Worm (Caenorhabditis elegans) whole organism, L4 larva: ENCODE data around the gene T03G6.7.

Source experiments
- D1046.2 ChIP-seq: fragments of 200-800 bp; sonication (Bioruptor generic); IDR thresholded peaks from 2 replicates; pipeline ENCODE4 v1.3.6; 2022; ENCODE audit warnings: missing genetic modification characterization, missing compliant biosample characterization
- T20F7.1 ChIP-seq: fragments of 200-800 bp; sonication (Bioruptor generic); optimal IDR thresholded peaks from 2 replicates; lab custom pipeline; 2018; ENCODE audit warnings: mild to moderate bottlenecking, missing genetic modification characterization, missing compliant biosample characterization
- arid-1 ChIP-seq: fragments of 200-800 bp; sonication (Bioruptor generic); conservative IDR thresholded peaks from 2 replicates; pipeline ENCODE4 v1.3.6; 2022; ENCODE audit warnings: missing genetic modification reagents, missing genetic modification characterization, missing compliant biosample characterization
- attf-4 ChIP-seq: sonication (generic microtip); optimal IDR thresholded peaks from 3 replicates; lab custom pipeline; 2017; ENCODE audit warnings: missing biosample characterization, missing genetic modification characterization
- ceh-44 ChIP-seq: fragments of 200-800 bp; sonication (Bioruptor generic); IDR thresholded peaks from 2 replicates; pipeline ENCODE4 v1.3.6; 2022; ENCODE audit warnings: missing genetic modification reagents, missing genetic modification characterization, missing compliant biosample characterization
- ces-1 ChIP-seq: fragments of 150-350 bp; sonication (generic microtip); optimal IDR thresholded peaks from 4 replicates; lab custom pipeline; 2014; ENCODE audit warnings: missing biosample characterization, missing genetic modification reagents, missing genetic modification characterization
- cey-2 ChIP-seq: sonication (generic microtip); optimal IDR thresholded peaks from 3 replicates; lab custom pipeline; 2017; ENCODE audit warnings: missing genetic modification characterization, mild to moderate bottlenecking, missing compliant biosample characterization, antibody characterized with exemption, borderline replicate concordance; ENCODE audit not compliant: insufficient read depth
- daf-16 ChIP-seq, 3 experiments: sonication (generic microtip); optimal IDR thresholded peaks; 2 replicates each; lab custom pipeline; 2016 to 2017; ENCODE audit warnings: missing genetic modification characterization in 3 of 3, missing genetic modification reagents in 3 of 3, mild to moderate bottlenecking in 2 of 3, missing compliant biosample characterization in 2 of 3, missing biosample characterization in 1 of 3, moderate library complexity in 1 of 3
- dmd-6 ChIP-seq: fragments of 200-800 bp; sonication (Bioruptor generic); IDR thresholded peaks from 2 replicates; pipeline ENCODE4 v1.3.6; 2022; ENCODE audit warnings: missing genetic modification reagents, missing genetic modification characterization, missing compliant biosample characterization
- dve-1 ChIP-seq: sonication (generic microtip); optimal IDR thresholded peaks from 2 replicates; lab custom pipeline; 2017; ENCODE audit warnings: antibody characterized with exemption, mild to moderate bottlenecking, missing genetic modification characterization, missing compliant biosample characterization; ENCODE audit not compliant: insufficient read depth
- egl-27 ChIP-seq: sonication (generic microtip); optimal IDR thresholded peaks from 3 replicates; lab custom pipeline; 2017; ENCODE audit warnings: missing biosample characterization, missing genetic modification reagents, missing genetic modification characterization
- egl-43 ChIP-seq: fragments of 200-800 bp; sonication (Bioruptor generic); IDR thresholded peaks from 2 replicates; pipeline ENCODE4 v1.3.6; 2022; ENCODE audit warnings: missing genetic modification reagents, missing genetic modification characterization, missing compliant biosample characterization
- fos-1 ChIP-seq: fragments of 150-350 bp; optimal IDR thresholded peaks from 2 replicates; lab custom pipeline; 2014; ENCODE audit warnings: missing biosample characterization, missing genetic modification characterization
- gei-8 ChIP-seq: fragments of 200-800 bp; sonication (Bioruptor generic); optimal IDR thresholded peaks from 2 replicates; lab custom pipeline; 2018; ENCODE audit warnings: mild to moderate bottlenecking, missing genetic modification characterization, missing compliant biosample characterization
- hif-1 ChIP-seq, 2 experiments: sonication (generic microtip); optimal IDR thresholded peaks; 2 replicates each; lab custom pipeline; 2016 to 2017; ENCODE audit warnings: missing compliant biosample characterization in 2 of 2, missing genetic modification characterization in 2 of 2, missing genetic modification reagents in 2 of 2, missing genotype in 2 of 2, mild to moderate bottlenecking in 1 of 2
- hlh-11 ChIP-seq: fragments of 200-800 bp; sonication (Bioruptor generic); optimal IDR thresholded peaks from 2 replicates; lab custom pipeline; 2018; ENCODE audit warnings: mild to moderate bottlenecking, missing genetic modification characterization, missing compliant biosample characterization
- hmg-1.1 ChIP-seq: fragments of 200-800 bp; sonication (Bioruptor generic); IDR thresholded peaks from 2 replicates; pipeline ENCODE4 v1.3.6; 2022; ENCODE audit warnings: missing genetic modification reagents, missing genetic modification characterization, missing compliant biosample characterization
- lin-39 ChIP-seq: fragments of 150-350 bp; optimal IDR thresholded peaks from 2 replicates; lab custom pipeline; 2014; ENCODE audit warnings: missing biosample characterization, missing genetic modification reagents, missing genetic modification characterization
- lsy-2 ChIP-seq, 2 experiments: fragments of 150-350 bp in 1 of 2; sonication (generic microtip) in 1 of 2; optimal IDR thresholded peaks; 2 replicates each; lab custom pipeline; 2014 to 2017; ENCODE audit warnings: missing biosample characterization in 2 of 2, missing genetic modification characterization in 2 of 2
- mdl-1 ChIP-seq, 2 experiments: fragments of 150-350 bp in 1 of 2; sonication (generic microtip) in 1 of 2; optimal IDR thresholded peaks; 2 replicates each; lab custom pipeline; 2014 to 2017; ENCODE audit warnings: missing biosample characterization in 2 of 2, missing genetic modification characterization in 2 of 2
- mep-1 ChIP-seq: fragments of 150-350 bp; sonication (generic microtip); optimal IDR thresholded peaks from 3 replicates; lab custom pipeline; 2014; ENCODE audit warnings: missing biosample characterization, missing genetic modification characterization
- mes-2 ChIP-seq: sonication (generic microtip); optimal IDR thresholded peaks from 2 replicates; lab custom pipeline; 2016; ENCODE audit warnings: missing genotype, mild to moderate bottlenecking, missing genetic modification characterization, missing compliant biosample characterization; ENCODE audit not compliant: poor library complexity, severe bottlenecking
- mxl-3 ChIP-seq: fragments of 200-800 bp; sonication (Bioruptor generic); optimal IDR thresholded peaks from 2 replicates; lab custom pipeline; 2018; ENCODE audit warnings: mild to moderate bottlenecking, missing genetic modification characterization, missing compliant biosample characterization
- nhr-10 ChIP-seq: fragments of 150-350 bp; optimal IDR thresholded peaks from 2 replicates; lab custom pipeline; 2014; ENCODE audit warnings: missing biosample characterization, missing genetic modification characterization
- nhr-102 ChIP-seq: sonication (generic microtip); optimal IDR thresholded peaks from 2 replicates; lab custom pipeline; 2016; ENCODE audit warnings: mild to moderate bottlenecking, missing genetic modification characterization, moderate library complexity, missing compliant biosample characterization
- nhr-111 ChIP-seq: fragments of 200-800 bp; sonication (Bioruptor generic); optimal IDR thresholded peaks from 2 replicates; lab custom pipeline; 2018; ENCODE audit warnings: mild to moderate bottlenecking, missing genetic modification characterization, missing compliant biosample characterization
- nhr-25 ChIP-seq: sonication (generic microtip); optimal IDR thresholded peaks from 2 replicates; lab custom pipeline; 2017; ENCODE audit warnings: missing genetic modification characterization, mild to moderate bottlenecking, missing compliant biosample characterization, antibody characterized with exemption, moderate library complexity, borderline replicate concordance; ENCODE audit not compliant: insufficient read depth
- nhr-28 ChIP-seq: fragments of 150-350 bp; optimal IDR thresholded peaks from 2 replicates; lab custom pipeline; 2014; ENCODE audit warnings: missing biosample characterization, missing genetic modification characterization
- nhr-41 ChIP-seq: fragments of 200-800 bp; sonication (Bioruptor generic); IDR thresholded peaks from 2 replicates; pipeline ENCODE4 v1.3.6; 2022; ENCODE audit warnings: missing genetic modification reagents, missing genetic modification characterization, missing compliant biosample characterization
- nhr-48 ChIP-seq: sonication (generic microtip); optimal IDR thresholded peaks from 2 replicates; lab custom pipeline; 2016; ENCODE audit warnings: mild to moderate bottlenecking, missing genetic modification characterization, missing compliant biosample characterization
- pha-4 ChIP-seq, 2 experiments: fragments of 150-350 bp in 1 of 2; fragments of 200-800 bp in 1 of 2; sonication (Bioruptor generic) in 1 of 2; IDR thresholded peaks in 1 of 2; optimal IDR thresholded peaks in 1 of 2; 2 replicates each; pipeline versions ENCODE4 v1.3.6 to Lab custom; 2014 to 2022; ENCODE audit warnings: missing genetic modification characterization in 2 of 2, missing genetic modification reagents in 2 of 2, missing biosample characterization in 1 of 2, missing compliant biosample characterization in 1 of 2
- php-3 ChIP-seq: fragments of 200-800 bp; sonication (Bioruptor generic); IDR thresholded peaks from 2 replicates; pipeline ENCODE4 v1.3.6; 2022; ENCODE audit warnings: missing genetic modification reagents, missing genetic modification characterization, missing compliant biosample characterization
- saeg-2 ChIP-seq: fragments of 200-800 bp; sonication (Bioruptor generic); IDR thresholded peaks from 2 replicates; pipeline ENCODE4 v1.3.6; 2022; ENCODE audit warnings: missing genetic modification reagents, missing genetic modification characterization, missing compliant biosample characterization
- sdz-12 ChIP-seq: fragments of 200-800 bp; sonication (Bioruptor generic); optimal IDR thresholded peaks from 2 replicates; lab custom pipeline; 2018; ENCODE audit warnings: mild to moderate bottlenecking, missing genetic modification characterization, missing compliant biosample characterization
- snpc-1.2 ChIP-seq: fragments of 200-800 bp; sonication (Bioruptor generic); IDR thresholded peaks from 2 replicates; pipeline ENCODE4 v1.3.6; 2022; ENCODE audit warnings: missing genetic modification reagents, missing genetic modification characterization, missing compliant biosample characterization
- spr-1 ChIP-seq: sonication (generic microtip); optimal IDR thresholded peaks from 2 replicates; lab custom pipeline; 2016; ENCODE audit warnings: mild to moderate bottlenecking, missing genetic modification characterization, missing compliant biosample characterization
- spr-3 ChIP-seq: fragments of 200-800 bp; sonication (Bioruptor generic); optimal IDR thresholded peaks from 2 replicates; lab custom pipeline; 2018; ENCODE audit warnings: mild to moderate bottlenecking, missing genetic modification characterization, missing compliant biosample characterization
- tag-97 ChIP-seq: fragments of 200-800 bp; sonication (Bioruptor generic); IDR thresholded peaks from 2 replicates; pipeline ENCODE4 v1.3.6; 2022; ENCODE audit warnings: missing genetic modification characterization, missing compliant biosample characterization
- unc-39 ChIP-seq: sonication (generic microtip); optimal IDR thresholded peaks from 2 replicates; lab custom pipeline; 2017; ENCODE audit warnings: missing biosample characterization, missing genetic modification characterization
- unc-62 ChIP-seq, 3 experiments: fragments of 150-350 bp in 1 of 3; sonication (generic microtip); optimal IDR thresholded peaks in 2 of 3; peaks in 1 of 3; 1 replicate in 1 of 3; 2 replicates in 2 of 3; lab custom pipeline; 2014 to 2017; ENCODE audit warnings: missing biosample characterization in 3 of 3, missing genetic modification characterization in 3 of 3, missing genetic modification reagents in 3 of 3, missing genotype in 1 of 3
- vab-7 ChIP-seq: fragments of 200-800 bp; sonication (Bioruptor generic); IDR thresholded peaks from 2 replicates; pipeline ENCODE4 v1.3.6; 2022; ENCODE audit warnings: missing genetic modification reagents, missing genetic modification characterization, missing compliant biosample characterization
- zfp-2 ChIP-seq: sonication (generic microtip); optimal IDR thresholded peaks from 2 replicates; lab custom pipeline; 2016; ENCODE audit warnings: mild to moderate bottlenecking, missing genetic modification characterization, missing compliant biosample characterization
- zfp-3 ChIP-seq: fragments of 200-800 bp; sonication (Bioruptor generic); conservative IDR thresholded peaks from 2 replicates; pipeline ENCODE4 v1.3.6; 2022; ENCODE audit warnings: missing genetic modification reagents, missing genetic modification characterization, missing compliant biosample characterization
- zip-11 ChIP-seq: fragments of 200-800 bp; sonication (Bioruptor generic); IDR thresholded peaks from 2 replicates; pipeline ENCODE4 v1.3.6; 2022; ENCODE audit warnings: missing genetic modification characterization, missing compliant biosample characterization
- zip-2 ChIP-seq: fragments of 150-350 bp; optimal IDR thresholded peaks from 2 replicates; lab custom pipeline; 2014; ENCODE audit warnings: missing biosample characterization, missing genetic modification characterization
- ztf-7 ChIP-seq: fragments of 150-350 bp; optimal IDR thresholded peaks from 2 replicates; lab custom pipeline; 2014; ENCODE audit warnings: missing biosample characterization, missing genetic modification characterization

Gene T03G6.7

DNA sequence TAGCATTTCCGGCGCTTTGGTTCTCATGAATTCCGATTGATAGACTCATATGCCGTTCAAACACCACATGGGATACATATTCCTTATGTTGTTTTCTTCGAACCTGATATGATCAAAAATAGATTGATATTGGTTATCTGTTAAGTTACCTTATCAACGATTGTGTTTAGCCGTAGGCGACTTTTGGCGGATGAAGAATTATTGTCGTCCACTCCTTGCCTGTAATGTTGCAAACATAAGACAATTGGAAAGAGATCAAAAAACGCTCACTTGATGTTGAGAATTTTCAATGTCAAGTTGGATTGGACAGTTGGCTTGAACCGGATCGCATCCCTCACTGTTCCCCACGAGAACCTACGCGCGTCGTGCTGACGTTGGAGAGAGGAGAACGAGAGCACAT is 26.1 kb upstream of the T03G6.7 start:
- TF ChIP-seq dmd-6: 0 out of 2 replicates have a peak, but pooled peaks have one; percentile 36
- TF ChIP-seq nhr-25: no peak
- no peak for TF ChIP-seq ceh-44 (GFP tag; lab: Robert Waterston, UW)
- TF ChIP-seq fos-1: no peak
- no peak for TF ChIP-seq spr-1 (tag; lab: Kevin White, UChicago)
- no peak for TF ChIP-seq egl-27 (tag; lab: Kevin White, UChicago)
- no peak for TF ChIP-seq unc-62 (GFP tag; optimal IDR thresholded peaks at IDR 0.05 in 1 of 2; lab: Kevin White, UChicago)
- TF ChIP-seq unc-62 (tag; optimal IDR thresholded peaks at IDR 0.05; lab: Kevin White, UChicago): no peak
- TF ChIP-seq egl-43: no peak
- no peak for TF ChIP-seq pha-4 (GFP tag; IDR thresholded peaks at IDR 0.05; lab: Robert Waterston, UW)
- TF ChIP-seq pha-4 (tag; optimal IDR thresholded peaks at IDR 0.05; lab: Kevin White, UChicago): no peak
- no peak for TF ChIP-seq zfp-2
- TF ChIP-seq ces-1: no peak
- peak; percentile 12 for TF ChIP-seq nhr-28

DNA sequence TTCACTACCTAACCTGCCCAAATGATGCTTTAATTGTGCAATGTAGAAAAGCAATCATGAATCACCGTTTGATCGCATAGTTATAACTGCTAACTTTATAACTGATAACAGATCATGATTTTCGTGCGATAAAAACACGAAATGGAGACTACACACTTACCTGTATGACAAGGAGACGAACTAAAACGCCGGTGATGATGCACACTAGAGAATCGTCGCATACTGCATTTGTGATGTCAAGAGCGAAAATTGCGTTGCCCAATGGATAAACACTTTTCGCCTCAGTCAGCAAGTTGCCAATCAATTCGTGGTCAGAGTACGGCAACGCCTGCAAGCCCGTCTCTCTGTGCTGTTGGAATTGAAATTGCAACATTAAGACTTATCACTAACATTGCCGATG is 24.8 kb upstream of the T03G6.7 start:
- TF ChIP-seq dve-1: peak; percentile 91
- no peak for TF ChIP-seq unc-39 (tag; lab: Kevin White, UChicago)
- peak; percentile 75 for TF ChIP-seq gei-8 (GFP tag; lab: Kevin White, UChicago)
- TF ChIP-seq mep-1: peak; percentile 44
- TF ChIP-seq spr-1 (tag; lab: Kevin White, UChicago): no peak
- TF ChIP-seq spr-3 (GFP tag; lab: Kevin White, UChicago): no peak
- TF ChIP-seq mdl-1 (tag; optimal IDR thresholded peaks at IDR 0.05; lab: Kevin White, UChicago): peak in 1 of 2 experiments; percentile 46
- TF ChIP-seq lsy-2 (tag; optimal IDR thresholded peaks at IDR 0.05; lab: Kevin White, UChicago): no peak
- no peak for TF ChIP-seq vab-7 (GFP tag; lab: Robert Waterston, UW)
- TF ChIP-seq nhr-102 (tag; lab: Kevin White, UChicago): peak; percentile 82
- peak; percentile 15 for TF ChIP-seq mes-2 (tag; lab: Kevin White, UChicago)
- TF ChIP-seq T20F7.1 (GFP tag; lab: Kevin White, UChicago): peak; percentile 48
- TF ChIP-seq daf-16 (GFP tag; optimal IDR thresholded peaks at IDR 0.05; lab: Kevin White, UChicago): peak in 1 of 2 experiments; percentile 92
- peak; percentile 97 for TF ChIP-seq daf-16 (tag; optimal IDR thresholded peaks at IDR 0.05; lab: Kevin White, UChicago)
- TF ChIP-seq hif-1 (tag; optimal IDR thresholded peaks at IDR 0.05; lab: Kevin White, UChicago): peak in 1 of 2 experiments; percentile 19
- TF ChIP-seq nhr-41 (GFP tag; lab: Robert Waterston, UW): no peak
- TF ChIP-seq mxl-3: peak; percentile 39
- no peak for TF ChIP-seq saeg-2 (GFP tag; lab: Robert Waterston, UW)
- no peak for TF ChIP-seq egl-27 (tag; lab: Kevin White, UChicago)
- peak; percentile 88 for TF ChIP-seq php-3 (GFP tag; lab: Robert Waterston, UW)
- no peak for TF ChIP-seq zip-11
- TF ChIP-seq zfp-3: 0 out of 2 replicates have a peak, but pooled peaks have one; percentile 23
- peak; percentile 12 for TF ChIP-seq nhr-10
- TF ChIP-seq attf-4 (tag; lab: Kevin White, UChicago): no peak
- no peak for TF ChIP-seq snpc-1.2 (GFP tag; lab: Robert Waterston, UW)
- TF ChIP-seq cey-2: no peak
- TF ChIP-seq nhr-28: peak; percentile 99
- no peak for TF ChIP-seq D1046.2
- peak in 1 of 2 experiments; percentile 57 for TF ChIP-seq unc-62 (GFP tag; optimal IDR thresholded peaks at IDR 0.05 in 1 of 2; lab: Kevin White, UChicago)
- TF ChIP-seq unc-62 (tag; optimal IDR thresholded peaks at IDR 0.05; lab: Kevin White, UChicago): no peak
- TF ChIP-seq hlh-11 (tag; lab: Kevin White, UChicago): peak; percentile 93
- TF ChIP-seq hmg-1.1 (GFP tag; lab: Robert Waterston, UW): peak; percentile 36; the same call in 1 of the 2 replicates
- TF ChIP-seq fos-1: no peak
- no peak for TF ChIP-seq ztf-7 (tag; lab: Kevin White, UChicago)
- peak; percentile 85 for TF ChIP-seq nhr-48 (tag; lab: Kevin White, UChicago)
- TF ChIP-seq sdz-12: no peak
- no peak for TF ChIP-seq tag-97 (GFP tag; lab: Robert Waterston, UW)
- TF ChIP-seq zip-2 (tag; lab: Kevin White, UChicago): no peak
- TF ChIP-seq nhr-111 (GFP tag; lab: Kevin White, UChicago): no peak
- no peak for TF ChIP-seq lin-39 (tag; lab: Kevin White, UChicago)
- TF ChIP-seq arid-1: no peak
- TF ChIP-seq dmd-6: peak; percentile 98
